Fruit fly (Drosophila melanogaster) whole organism, prepupa: ENCODE measurements around the gene Sdhaf3.

Source experiments
- Blimp-1 ChIP-seq: fragments of 200-800 bp; sonication (Bioruptor generic); optimal IDR thresholded peaks from 3 replicates; lab custom pipeline; 2017; ENCODE audit warnings: missing biosample characterization, missing genetic modification characterization, mild to moderate bottlenecking, moderate library complexity, missing genetic modification reagents
- CG10631 ChIP-seq: fragments of 200-800 bp; sonication (Bioruptor generic); optimal IDR thresholded peaks from 2 replicates; lab custom pipeline; 2016; ENCODE audit warnings: missing biosample characterization, missing genetic modification characterization
- CG11294 ChIP-seq: fragments of 200-800 bp; sonication (Bioruptor generic); IDR thresholded peaks from 2 replicates; pipeline ENCODE4 v1.3.6; 2022; ENCODE audit warnings: missing biosample characterization, missing genetic modification characterization
- CG11762 ChIP-seq: fragments of 200-800 bp; sonication (Bioruptor generic); optimal IDR thresholded peaks from 3 replicates; lab custom pipeline; 2016; ENCODE audit warnings: missing biosample characterization, missing genetic modification characterization; ENCODE audit not compliant: insufficient read depth
- CG11902 ChIP-seq: fragments of 200-800 bp; sonication (Bioruptor generic); optimal IDR thresholded peaks from 3 replicates; lab custom pipeline; 2016; ENCODE audit warnings: missing biosample characterization, missing genetic modification characterization
- CG15336 ChIP-seq: fragments of 200-800 bp; sonication (Bioruptor generic); IDR thresholded peaks from 2 replicates; pipeline ENCODE4 v1.3.6; 2022; ENCODE audit warnings: missing biosample characterization, missing genetic modification characterization
- CG1621 ChIP-seq: fragments of 200-800 bp; sonication (Bioruptor generic); optimal IDR thresholded peaks from 3 replicates; lab custom pipeline; 2018; ENCODE audit warnings: missing biosample characterization, mild to moderate bottlenecking, missing genetic modification characterization
- CG16779 ChIP-seq: fragments of 200-800 bp; sonication (Bioruptor generic); optimal IDR thresholded peaks from 3 replicates; lab custom pipeline; 2017; ENCODE audit warnings: missing biosample characterization, mild to moderate bottlenecking, missing genetic modification characterization
- CG31627 ChIP-seq: fragments of 200-800 bp; sonication (Bioruptor generic); optimal IDR thresholded peaks from 3 replicates; lab custom pipeline; 2016; ENCODE audit warnings: missing biosample characterization, missing genetic modification characterization
- CG32006 ChIP-seq: fragments of 200-800 bp; sonication (Bioruptor generic); optimal IDR thresholded peaks from 3 replicates; lab custom pipeline; 2017; ENCODE audit warnings: missing biosample characterization, mild to moderate bottlenecking, missing genetic modification characterization
- CG4318 ChIP-seq: fragments of 200-800 bp; sonication (Bioruptor generic); optimal IDR thresholded peaks from 3 replicates; lab custom pipeline; 2017; ENCODE audit warnings: missing biosample characterization, mild to moderate bottlenecking, missing genetic modification characterization
- CG6276 ChIP-seq: fragments of 200-800 bp; sonication (Bioruptor generic); optimal IDR thresholded peaks from 2 replicates; lab custom pipeline; 2017; ENCODE audit warnings: missing biosample characterization, mild to moderate bottlenecking, missing genetic modification characterization
- CG6792 ChIP-seq: fragments of 200-800 bp; sonication (Bioruptor generic); optimal IDR thresholded peaks from 3 replicates; lab custom pipeline; 2016; ENCODE audit warnings: missing biosample characterization, missing genetic modification characterization
- CG6808 ChIP-seq: fragments of 200-800 bp; sonication (Bioruptor generic); optimal IDR thresholded peaks from 3 replicates; lab custom pipeline; 2017; ENCODE audit warnings: missing biosample characterization, missing genetic modification characterization, mild to moderate bottlenecking, moderate library complexity, missing genetic modification reagents
- CG6854 ChIP-seq: fragments of 200-800 bp; sonication (Bioruptor generic); optimal IDR thresholded peaks from 2 replicates; lab custom pipeline; 2017; ENCODE audit warnings: missing biosample characterization, mild to moderate bottlenecking, missing genetic modification characterization
- CG7368 ChIP-seq: fragments of 200-800 bp; sonication (Bioruptor generic); optimal IDR thresholded peaks from 3 replicates; lab custom pipeline; 2016; ENCODE audit warnings: missing biosample characterization, missing genetic modification characterization
- CG8119 ChIP-seq: fragments of 200-800 bp; sonication (Bioruptor generic); IDR thresholded peaks from 3 replicates; pipeline ENCODE4 v1.3.6; 2022; ENCODE audit warnings: missing biosample characterization, missing genetic modification characterization
- CG8319 ChIP-seq: fragments of 200-800 bp; sonication (Bioruptor generic); optimal IDR thresholded peaks from 3 replicates; lab custom pipeline; 2016; ENCODE audit warnings: missing biosample characterization, missing genetic modification characterization
- CG9139 ChIP-seq: fragments of 200-800 bp; sonication (Bioruptor generic); optimal IDR thresholded peaks from 3 replicates; lab custom pipeline; 2017; ENCODE audit warnings: missing biosample characterization, mild to moderate bottlenecking, missing genetic modification characterization
- Eip75B ChIP-seq: fragments of 200-800 bp; sonication (Bioruptor generic); optimal IDR thresholded peaks from 3 replicates; lab custom pipeline; 2016; ENCODE audit warnings: missing biosample characterization, missing genetic modification characterization
- Eip78C ChIP-seq: fragments of 200-800 bp; sonication (Bioruptor generic); peaks from one replicate; lab custom pipeline; 2016; ENCODE audit warnings: missing biosample characterization, missing genetic modification characterization
- Ets96B ChIP-seq: fragments of 200-800 bp; optimal IDR thresholded peaks from 2 replicates; lab custom pipeline; 2019; ENCODE audit warnings: missing biosample characterization, mild to moderate bottlenecking, missing genetic modification characterization, moderate library complexity
- Gug ChIP-seq: fragments of 200-800 bp; sonication (Bioruptor generic); IDR thresholded peaks from 2 replicates; pipeline ENCODE4 v1.3.6; 2022; ENCODE audit warnings: missing biosample characterization, missing genetic modification characterization
- Hr38 ChIP-seq: sonication (Bioruptor generic); optimal IDR thresholded peaks from 2 replicates; lab custom pipeline; 2016; ENCODE audit warnings: missing biosample characterization, missing genetic modification characterization
- Hr39 ChIP-seq: fragments of 200-800 bp; sonication (Bioruptor generic); optimal IDR thresholded peaks from 2 replicates; lab custom pipeline; 2016; ENCODE audit warnings: missing biosample characterization, missing genetic modification characterization
- Hr4 ChIP-seq: fragments of 200-800 bp; sonication (Bioruptor generic); optimal IDR thresholded peaks from 3 replicates; lab custom pipeline; 2016; ENCODE audit warnings: missing biosample characterization, missing genetic modification characterization
- Lpt ChIP-seq: fragments of 200-800 bp; sonication (Bioruptor generic); optimal IDR thresholded peaks from 3 replicates; lab custom pipeline; 2016; ENCODE audit warnings: missing biosample characterization, missing genetic modification characterization
- Met ChIP-seq: fragments of 200-800 bp; sonication (Bioruptor generic); optimal IDR thresholded peaks from 3 replicates; lab custom pipeline; 2016; ENCODE audit warnings: missing biosample characterization, missing genetic modification characterization
- OdsH ChIP-seq: fragments of 200-800 bp; sonication (Bioruptor generic); optimal IDR thresholded peaks from 3 replicates; lab custom pipeline; 2016; ENCODE audit warnings: missing biosample characterization, missing genetic modification characterization
- Smox ChIP-seq: fragments of 200-800 bp; sonication (Bioruptor generic); optimal IDR thresholded peaks from 3 replicates; lab custom pipeline; 2016; ENCODE audit warnings: missing biosample characterization, missing genetic modification characterization
- Sox102F ChIP-seq: fragments of 200-800 bp; sonication (Bioruptor generic); optimal IDR thresholded peaks from 2 replicates; lab custom pipeline; 2016; ENCODE audit warnings: missing biosample characterization, mild to moderate bottlenecking, missing genetic modification characterization
- Sox15 ChIP-seq: fragments of 200-800 bp; sonication (Bioruptor generic); optimal IDR thresholded peaks from 3 replicates; lab custom pipeline; 2016; ENCODE audit warnings: missing biosample characterization, missing genetic modification characterization
- achi ChIP-seq: fragments of 200-800 bp; sonication (Bioruptor generic); optimal IDR thresholded peaks from 3 replicates; lab custom pipeline; 2016; ENCODE audit warnings: missing biosample characterization, missing genetic modification characterization
- acj6 ChIP-seq: fragments of 200-800 bp; sonication (Bioruptor generic); optimal IDR thresholded peaks from 3 replicates; lab custom pipeline; 2016; ENCODE audit warnings: missing biosample characterization, missing genetic modification characterization
- cyc ChIP-seq: fragments of 200-800 bp; sonication (Bioruptor generic); optimal IDR thresholded peaks from 3 replicates; lab custom pipeline; 2016; ENCODE audit warnings: missing biosample characterization, missing genetic modification characterization
- dac ChIP-seq: fragments of 200-800 bp; sonication (Bioruptor generic); optimal IDR thresholded peaks from 2 replicates; lab custom pipeline; 2017; ENCODE audit warnings: missing biosample characterization, mild to moderate bottlenecking, missing genetic modification characterization
- eg ChIP-seq: fragments of 200-800 bp; sonication (Bioruptor generic); IDR thresholded peaks from 3 replicates; pipeline ENCODE4 v1.3.6; 2022; ENCODE audit warnings: missing biosample characterization, missing genetic modification characterization
- esn ChIP-seq: fragments of 200-800 bp; sonication (Bioruptor generic); optimal IDR thresholded peaks from 2 replicates; lab custom pipeline; 2016; ENCODE audit warnings: missing biosample characterization, mild to moderate bottlenecking, missing genetic modification characterization, moderate library complexity
- fd85E ChIP-seq: fragments of 200-800 bp; sonication (Bioruptor generic); optimal IDR thresholded peaks from 3 replicates; lab custom pipeline; 2016; ENCODE audit warnings: missing biosample characterization, missing genetic modification characterization
- fkh ChIP-seq: fragments of 200-800 bp; sonication (Bioruptor generic); optimal IDR thresholded peaks from 3 replicates; lab custom pipeline; 2017; ENCODE audit warnings: missing biosample characterization, mild to moderate bottlenecking, missing genetic modification characterization, moderate library complexity
- pdm3 ChIP-seq: fragments of 200-800 bp; sonication (Bioruptor generic); optimal IDR thresholded peaks from 3 replicates; lab custom pipeline; 2016; ENCODE audit warnings: missing biosample characterization, missing genetic modification characterization
- salr ChIP-seq, 2 experiments: fragments of 200-800 bp; sonication (Bioruptor generic); optimal IDR thresholded peaks; 3 replicates each; lab custom pipeline; 2016 to 2018; ENCODE audit warnings: missing biosample characterization in 2 of 2, missing genetic modification characterization in 2 of 2, mild to moderate bottlenecking in 1 of 2
- spab ChIP-seq: fragments of 200-800 bp; sonication (Bioruptor generic); optimal IDR thresholded peaks from 2 replicates; lab custom pipeline; 2017; ENCODE audit warnings: missing biosample characterization, mild to moderate bottlenecking, missing genetic modification characterization, missing genetic modification reagents
- svp ChIP-seq: fragments of 200-800 bp; sonication (Bioruptor generic); peaks from one replicate; lab custom pipeline; 2016; ENCODE audit warnings: missing biosample characterization, missing genetic modification characterization
- topi ChIP-seq: fragments of 200-800 bp; sonication (Bioruptor generic); optimal IDR thresholded peaks from 3 replicates; lab custom pipeline; 2016; ENCODE audit warnings: missing biosample characterization, missing genetic modification characterization
- vri ChIP-seq: fragments of 200-800 bp; sonication (Bioruptor generic); optimal IDR thresholded peaks from 3 replicates; lab custom pipeline; 2016; ENCODE audit warnings: missing biosample characterization, mild to moderate bottlenecking, missing genetic modification characterization

Sdhaf3 gene

DNA sequence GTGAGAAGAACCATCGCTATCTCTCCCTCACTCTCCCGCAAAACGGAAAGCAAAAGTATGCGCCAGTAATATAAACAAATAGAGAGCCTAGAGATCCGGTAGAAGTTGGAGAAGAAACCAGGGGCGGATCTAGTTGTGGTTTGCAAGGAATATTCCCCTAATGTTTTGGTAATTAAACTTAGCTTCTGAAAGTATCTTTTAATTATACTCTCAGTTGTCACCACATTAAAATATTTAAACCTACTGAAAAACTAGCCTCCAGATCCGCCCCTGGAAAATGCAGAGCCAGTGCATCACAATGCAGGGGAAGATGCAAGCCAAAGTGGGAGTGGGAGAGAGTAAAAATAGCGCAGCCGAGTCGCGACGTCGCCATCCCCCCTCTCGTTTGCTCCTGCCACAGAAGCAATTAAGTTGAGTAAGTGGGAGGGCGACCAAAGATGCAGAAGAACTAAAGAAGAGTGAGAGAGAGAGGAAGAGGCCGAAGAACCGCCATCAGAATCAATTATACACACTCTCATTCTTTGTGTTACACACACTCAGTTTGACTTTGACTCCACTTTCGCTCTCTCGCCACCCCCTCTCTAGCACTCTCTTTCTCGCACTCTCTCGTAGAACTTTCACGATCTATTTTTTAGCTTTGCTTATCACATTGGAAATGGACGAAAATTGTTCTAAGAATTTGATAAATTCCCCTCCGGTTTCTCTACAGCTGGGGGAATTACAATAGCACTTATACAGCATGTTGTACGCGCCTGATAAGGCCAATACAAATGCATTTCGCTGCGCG is 32.9 kb downstream of the Sdhaf3 start (continued):
- TF ChIP-seq fd85E (GFP tag; lab: Kevin White, UChicago) = peak; percentile 76
- TF ChIP-seq Sox102F (GFP tag; lab: Kevin White, UChicago) = peak; percentile 81
- TF ChIP-seq Eip75B (GFP tag; lab: Kevin White, UChicago) = peak; percentile 99
- peak; percentile 97 for TF ChIP-seq OdsH (GFP tag; lab: Kevin White, UChicago)
- TF ChIP-seq Eip78C = peak; percentile 99
- peak; percentile 97 for TF ChIP-seq dac (GFP tag; lab: Kevin White, UChicago)
- TF ChIP-seq CG8319 (GFP tag; lab: Kevin White, UChicago) = peak; percentile 95
- peak; percentile 93 for TF ChIP-seq CG8119 (GFP tag; lab: Robert Waterston, UW)
- peak; percentile 37 for TF ChIP-seq CG6854 (GFP tag; lab: Kevin White, UChicago)
- peak; percentile 98 for TF ChIP-seq CG11294 (GFP tag; lab: Robert Waterston, UW)

DNA sequence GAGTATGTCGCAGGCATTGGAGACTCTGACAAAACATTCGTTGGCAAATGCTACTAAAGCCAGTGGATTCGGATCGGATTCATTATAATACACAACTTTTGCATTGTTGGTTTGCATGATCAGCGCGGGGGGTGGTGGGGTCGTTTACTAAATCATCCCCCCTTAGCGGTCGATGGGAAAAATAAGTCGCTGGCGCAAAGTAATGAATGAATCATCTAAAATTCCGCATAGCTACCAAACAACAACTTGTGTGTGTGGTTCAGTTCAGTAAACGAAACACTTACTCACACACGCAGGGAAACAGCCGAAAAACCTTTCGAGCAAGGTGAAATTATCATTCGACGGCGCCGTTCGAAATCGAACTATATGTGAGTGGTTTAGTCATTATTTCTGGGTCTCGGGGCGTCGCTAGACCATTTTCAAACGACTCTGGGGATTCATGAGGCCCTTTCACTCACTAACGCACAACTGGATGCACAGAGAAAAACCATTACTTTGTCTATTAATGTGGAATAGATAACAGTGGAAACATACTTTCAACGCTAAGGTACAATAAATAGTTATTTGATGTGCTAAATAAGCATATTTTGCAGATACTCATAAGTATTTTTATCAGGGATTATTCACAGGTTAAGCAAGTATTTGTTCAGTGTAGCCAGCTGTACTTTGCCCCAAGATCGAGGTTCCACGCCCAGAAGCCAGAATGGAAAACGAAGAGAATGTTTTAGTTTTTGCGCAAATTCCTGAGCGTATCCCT is 33.7 kb downstream of the Sdhaf3 start:
- no peak for TF ChIP-seq Smox (GFP tag; lab: Kevin White, UChicago)
- TF ChIP-seq Sox15 (GFP tag; lab: Kevin White, UChicago) = no peak
- no peak for TF ChIP-seq Blimp-1 (GFP tag; lab: Kevin White, UChicago)
- peak; percentile 57 for TF ChIP-seq Hr4 (GFP tag; lab: Kevin White, UChicago)
- TF ChIP-seq CG1621 (tag; lab: Kevin White, UChicago) = peak; percentile 61
- TF ChIP-seq dac (GFP tag; lab: Kevin White, UChicago) = peak; percentile 35
- peak; percentile 80 for TF ChIP-seq CG8119 (GFP tag; lab: Robert Waterston, UW)
- TF ChIP-seq CG11902 (GFP tag; lab: Kevin White, UChicago) = no peak
- TF ChIP-seq Gug (GFP tag; lab: Robert Waterston, UW) = peak; percentile 92
- TF ChIP-seq Hr38 (GFP tag; lab: Kevin White, UChicago) = peak; percentile 43
- peak; percentile 88 for TF ChIP-seq CG15336 (GFP tag; lab: Robert Waterston, UW)
- TF ChIP-seq Eip78C = peak; percentile 44
- TF ChIP-seq CG6276 (GFP tag; lab: Kevin White, UChicago) = peak; percentile 93
- TF ChIP-seq salr (GFP tag; optimal IDR thresholded peaks at IDR 0.05; lab: Kevin White, UChicago) = peak; percentile 87 to 89
- no peak for TF ChIP-seq CG31627
- TF ChIP-seq Ets96B = peak; percentile 6
- TF ChIP-seq Hr39 (GFP tag; lab: Kevin White, UChicago) = no peak
- TF ChIP-seq CG6808 = peak; percentile 79
- TF ChIP-seq CG4318 (GFP tag; lab: Kevin White, UChicago) = no peak
- peak; percentile 68 for TF ChIP-seq CG16779 (tag; lab: Kevin White, UChicago)
- TF ChIP-seq fd85E (GFP tag; lab: Kevin White, UChicago) = no peak
- no peak for TF ChIP-seq CG6792 (GFP tag; lab: Kevin White, UChicago)
- TF ChIP-seq pdm3 (GFP tag; lab: Kevin White, UChicago) = no peak
- no peak for TF ChIP-seq CG10631
- TF ChIP-seq CG7368 (GFP tag; lab: Kevin White, UChicago) = no peak
- no peak for TF ChIP-seq topi (GFP tag; lab: Kevin White, UChicago)
- no peak for TF ChIP-seq OdsH (GFP tag; lab: Kevin White, UChicago)
- no peak for TF ChIP-seq svp
- no peak for TF ChIP-seq Eip75B (GFP tag; lab: Kevin White, UChicago)
- no peak for TF ChIP-seq Met (GFP tag; lab: Kevin White, UChicago)
- TF ChIP-seq CG9139 (GFP tag; lab: Kevin White, UChicago) = no peak
- TF ChIP-seq CG32006 (GFP tag; lab: Kevin White, UChicago) = peak; percentile 78
- TF ChIP-seq CG11294 (GFP tag; lab: Robert Waterston, UW) = peak; percentile 79
- no peak for TF ChIP-seq esn (GFP tag; lab: Kevin White, UChicago)
- TF ChIP-seq CG6854 (GFP tag; lab: Kevin White, UChicago) = no peak
- TF ChIP-seq cyc = no peak
- TF ChIP-seq CG8319 (GFP tag; lab: Kevin White, UChicago) = no peak
- TF ChIP-seq eg = peak; percentile 93
- no peak for TF ChIP-seq vri
- TF ChIP-seq acj6 (GFP tag; lab: Kevin White, UChicago) = no peak
- no peak for TF ChIP-seq spab (GFP tag; lab: Kevin White, UChicago)
- TF ChIP-seq fkh (GFP tag; lab: Kevin White, UChicago) = no peak
- TF ChIP-seq Lpt (GFP tag; lab: Kevin White, UChicago) = peak; percentile 61
- peak; percentile 68 for TF ChIP-seq CG11762
- no peak for TF ChIP-seq achi (GFP tag; lab: Kevin White, UChicago)
